4 fruit fly cellular contexts compared by ENCODE assay signal in genomic region chr3L:20620303-20620996, dm6.
TF ChIP-seq lines count a peak whose summit lies in the region.

Gene knrl (minus strand): TSS chr3L:20620659.

- no peak for TF ChIP-seq CTCF in whole organism, embryonic (GFP tag; optimal IDR thresholded peaks at IDR 0.05; lab: Kevin White, UChicago)

TF ChIP-seq in whole organism, adult, 20 proteins besides CTCF, POLR2A, EP300 and RAD21:
- TF ChIP-seq CG7045 (GFP tag; optimal IDR thresholded peaks at IDR 0.05; lab: Kevin White, UChicago), result no peak
- no peak for TF ChIP-seq toe (GFP tag; optimal IDR thresholded peaks at IDR 0.05; lab: Kevin White, UChicago)
- peak; percentile 82 for TF ChIP-seq ovo (GFP tag; optimal IDR thresholded peaks at IDR 0.05; lab: Kevin White, UChicago)

TF ChIP-seq in whole organism, embryonic, 481 proteins besides CTCF, POLR2A, EP300 and RAD21 (continues in another document):
- peak; percentile 80 for TF ChIP-seq Nf-YC (tag; optimal IDR thresholded peaks at IDR 0.05; lab: Kevin White, UChicago)
- TF ChIP-seq Xbp1 (GFP tag; optimal IDR thresholded peaks at IDR 0.05; lab: Kevin White, UChicago), result no peak
- 0 out of 2 replicates have a peak, but pooled peaks have one; percentile 5 for TF ChIP-seq Bgb (GFP tag; IDR thresholded peaks at IDR 0.05; lab: Robert Waterston, UW; ENCODE audit: partially characterized antibody)
- TF ChIP-seq Dbx (GFP tag; IDR thresholded peaks at IDR 0.05; lab: Robert Waterston, UW), result 0 out of 3 replicates have a peak, but pooled peaks have one; percentile 22
- TF ChIP-seq CG10543 (GFP tag; optimal IDR thresholded peaks at IDR 0.05; lab: Kevin White, UChicago), result peak; percentile 0
- 0 out of 3 replicates have a peak, but pooled peaks have one; percentile 10 for TF ChIP-seq knrl (GFP tag; IDR thresholded peaks at IDR 0.05; lab: Robert Waterston, UW; ENCODE audit: partially characterized antibody)
- no peak for TF ChIP-seq CG42726 (GFP tag; IDR thresholded peaks at IDR 0.05; lab: Robert Waterston, UW; ENCODE audit: partially characterized antibody)
- 0 out of 2 replicates have a peak, but pooled peaks have one; percentile 17 for TF ChIP-seq hbn (GFP tag; IDR thresholded peaks at IDR 0.05; lab: Robert Waterston, UW; ENCODE audit: partially characterized antibody)
- no peak for TF ChIP-seq Dip2 (GFP tag; IDR thresholded peaks at IDR 0.05; lab: Robert Waterston, UW)
- TF ChIP-seq Jarid2 (GFP tag; optimal IDR thresholded peaks at IDR 0.05; lab: Kevin White, UChicago), result peak; percentile 79
- TF ChIP-seq CG5245 (GFP tag; optimal IDR thresholded peaks at IDR 0.05; lab: Kevin White, UChicago), result no peak
- no peak for TF ChIP-seq Mrtf (GFP tag; IDR thresholded peaks at IDR 0.05; lab: Robert Waterston, UW)
- 0 out of 2 replicates have a peak, but pooled peaks have one; percentile 23 for TF ChIP-seq vvl (GFP tag; IDR thresholded peaks at IDR 0.05; lab: Robert Waterston, UW)
- TF ChIP-seq CG17829 (tag; optimal IDR thresholded peaks at IDR 0.05; lab: Kevin White, UChicago), result no peak
- TF ChIP-seq cg (GFP tag; optimal IDR thresholded peaks at IDR 0.05; lab: Kevin White, UChicago), result peak; percentile 84
- no peak for TF ChIP-seq Mes4 (GFP tag; optimal IDR thresholded peaks at IDR 0.05; lab: Kevin White, UChicago)
- TF ChIP-seq nmo (GFP tag; optimal IDR thresholded peaks at IDR 0.05; lab: Kevin White, UChicago), result no peak
- no peak for TF ChIP-seq CG18476 (GFP tag; optimal IDR thresholded peaks at IDR 0.05; lab: Kevin White, UChicago)
- TF ChIP-seq z (GFP tag; IDR thresholded peaks at IDR 0.05; lab: Robert Waterston, UW), result peak; percentile 98
- peak; percentile 69 for TF ChIP-seq Med (GFP tag; lab: Kevin White, UChicago)
- peak; percentile 6 for TF ChIP-seq cad (GFP tag; optimal IDR thresholded peaks at IDR 0.05; lab: Kevin White, UChicago)
- no peak for TF ChIP-seq esg (GFP tag; conservative IDR thresholded peaks at IDR 0.05; lab: Robert Waterston, UW)
- peak; percentile 19 for TF ChIP-seq zf30C (GFP tag; optimal IDR thresholded peaks at IDR 0.05; lab: Kevin White, UChicago)
- peak; percentile 42; the same call in 1 of the 2 replicates for TF ChIP-seq ato (GFP tag; IDR thresholded peaks at IDR 0.05; lab: Robert Waterston, UW; ENCODE audit: partially characterized antibody)
- TF ChIP-seq jigr1 (GFP tag; IDR thresholded peaks at IDR 0.05; lab: Robert Waterston, UW), result no peak
- TF ChIP-seq Deaf1 (tag; optimal IDR thresholded peaks at IDR 0.05; lab: Kevin White, UChicago), result peak; percentile 92
- 0 out of 2 replicates have a peak, but pooled peaks have one; percentile 43 for TF ChIP-seq chm (GFP tag; IDR thresholded peaks at IDR 0.05; lab: Robert Waterston, UW)

TF ChIP-seq in whole organism, prepupa, 60 proteins besides CTCF, POLR2A, EP300 and RAD21 (continues in another document):
- TF ChIP-seq acj6 (GFP tag; optimal IDR thresholded peaks at IDR 0.05; lab: Kevin White, UChicago) (no peak), CG11762 (GFP tag; optimal IDR thresholded peaks at IDR 0.05; lab: Kevin White, UChicago; ENCODE audit: insufficient read depth) (no peak), Ets21C (GFP tag; optimal IDR thresholded peaks at IDR 0.05; lab: Kevin White, UChicago) (no peak), CG9139 (GFP tag; optimal IDR thresholded peaks at IDR 0.05; lab: Kevin White, UChicago) (no peak), Hr4 (GFP tag; optimal IDR thresholded peaks at IDR 0.05; lab: Kevin White, UChicago) (no peak), CG1621 (tag; optimal IDR thresholded peaks at IDR 0.05; lab: Kevin White, UChicago) (no peak), Smox (GFP tag; optimal IDR thresholded peaks at IDR 0.05; lab: Kevin White, UChicago) (no peak), svp (GFP tag; lab: Kevin White, UChicago) (no peak), Gug (GFP tag; IDR thresholded peaks at IDR 0.05; lab: Robert Waterston, UW) (no peak), CG10631 (GFP tag; optimal IDR thresholded peaks at IDR 0.05; lab: Kevin White, UChicago) (no peak), dac (GFP tag; optimal IDR thresholded peaks at IDR 0.05; lab: Kevin White, UChicago) (no peak), CG6808 (GFP tag; optimal IDR thresholded peaks at IDR 0.05; lab: Kevin White, UChicago) (peak; percentile 1), esn (GFP tag; optimal IDR thresholded peaks at IDR 0.05; lab: Kevin White, UChicago) (no peak), CG11902 (GFP tag; optimal IDR thresholded peaks at IDR 0.05; lab: Kevin White, UChicago) (no peak), CG6854 (GFP tag; optimal IDR thresholded peaks at IDR 0.05; lab: Kevin White, UChicago) (peak; percentile 61), Sox102F (GFP tag; optimal IDR thresholded peaks at IDR 0.05; lab: Kevin White, UChicago) (no peak), CG3032 (tag; optimal IDR thresholded peaks at IDR 0.05; lab: Kevin White, UChicago) (no peak), Eip75B (GFP tag; optimal IDR thresholded peaks at IDR 0.05; lab: Kevin White, UChicago) (no peak), CG6792 (GFP tag; optimal IDR thresholded peaks at IDR 0.05; lab: Kevin White, UChicago) (no peak), dsx (GFP tag; optimal IDR thresholded peaks at IDR 0.05; lab: Kevin White, UChicago; ENCODE audit: poor library complexity, severe bottlenecking) (peak; percentile 8), lz (GFP tag; optimal IDR thresholded peaks at IDR 0.05; lab: Kevin White, UChicago) (no peak), CG4318 (GFP tag; optimal IDR thresholded peaks at IDR 0.05; lab: Kevin White, UChicago) (no peak), Eip93F (GFP tag; optimal IDR thresholded peaks at IDR 0.05; lab: Kevin White, UChicago) (no peak), Eip78C (GFP tag; lab: Kevin White, UChicago) (peak; percentile 4), eg (GFP tag; IDR thresholded peaks at IDR 0.05; lab: Robert Waterston, UW) (0 out of 3 replicates have a peak, but pooled peaks have one; percentile 15), fd85E (GFP tag; optimal IDR thresholded peaks at IDR 0.05; lab: Kevin White, UChicago) (no peak), OdsH (GFP tag; optimal IDR thresholded peaks at IDR 0.05; lab: Kevin White, UChicago) (no peak), Blimp-1 (GFP tag; optimal IDR thresholded peaks at IDR 0.05; lab: Kevin White, UChicago) (no peak), achi (GFP tag; optimal IDR thresholded peaks at IDR 0.05; lab: Kevin White, UChicago) (no peak), CG32006 (GFP tag; optimal IDR thresholded peaks at IDR 0.05; lab: Kevin White, UChicago) (no peak), CG8632 (GFP tag; optimal IDR thresholded peaks at IDR 0.05; lab: Kevin White, UChicago) (no peak), CG6276 (GFP tag; optimal IDR thresholded peaks at IDR 0.05; lab: Kevin White, UChicago) (no peak), CG11294 (GFP tag; IDR thresholded peaks at IDR 0.05; lab: Robert Waterston, UW) (no peak)

TF ChIP-seq in whole organism, wandering third instar larva, 38 proteins besides CTCF, POLR2A, EP300 and RAD21:
- no peak for TF ChIP-seq HLH106 (tag; optimal IDR thresholded peaks at IDR 0.05; lab: Kevin White, UChicago)
- TF ChIP-seq Dif (GFP tag; optimal IDR thresholded peaks at IDR 0.05; lab: Kevin White, UChicago; ENCODE audit: partially characterized antibody), result peak; percentile 39
- TF ChIP-seq dl (GFP tag; optimal IDR thresholded peaks at IDR 0.05; lab: Kevin White, UChicago; ENCODE audit: insufficient read depth in 1 of 2, partially characterized antibody in 2 of 2), result peak in 1 of 2 experiments; percentile 70
